Worm (Caenorhabditis elegans) whole organism, midembryonic: ENCODE results near the gene T07E3.3.

Experiments
- T22C8.4 ChIP-seq: fragments of 200-800 bp; sonication (Bioruptor generic); IDR thresholded peaks from 2 replicates; pipeline ENCODE4 v1.3.6; 2022; ENCODE audit warnings: missing genetic modification characterization, missing compliant biosample characterization
- cog-1 ChIP-seq: sonication (generic microtip); optimal IDR thresholded peaks from 2 replicates; lab custom pipeline; 2016; ENCODE audit warnings: missing genetic modification characterization, missing compliant biosample characterization
- klf-2 ChIP-seq: fragments of 200-800 bp; sonication (Bioruptor generic); conservative IDR thresholded peaks from 2 replicates; pipeline ENCODE4 v1.3.6; 2022; ENCODE audit warnings: missing genetic modification reagents, missing genetic modification characterization, missing compliant biosample characterization
- ztf-23 ChIP-seq: fragments of 200-800 bp; sonication (Bioruptor generic); IDR thresholded peaks from 2 replicates; pipeline ENCODE4 v1.3.6; 2022; ENCODE audit warnings: missing genetic modification reagents, missing genetic modification characterization, missing compliant biosample characterization

DNA sequence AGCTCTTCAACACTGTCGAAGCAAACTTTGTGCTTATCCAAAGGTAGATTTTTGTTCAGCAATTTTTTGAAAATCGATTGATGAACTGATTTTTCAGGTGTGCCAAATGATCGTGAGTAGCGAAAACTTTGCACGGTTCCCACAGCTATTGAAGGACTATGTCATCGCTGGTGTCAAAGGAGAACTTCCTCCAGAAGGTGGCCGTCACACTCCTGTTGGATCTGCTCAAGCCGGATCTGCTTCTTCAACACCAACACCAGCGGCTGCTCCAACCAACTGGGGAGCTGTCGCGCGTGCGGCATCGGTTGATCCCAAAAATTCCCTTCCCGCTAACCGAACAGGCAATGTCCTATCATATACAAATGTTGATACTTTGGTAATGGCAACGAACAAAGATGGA, 49.7 kb downstream of the T07E3.3 start:
- no peak for TF ChIP-seq klf-2 (GFP tag; lab: Robert Waterston, UW)
- no peak for TF ChIP-seq T22C8.4 (GFP tag; lab: Robert Waterston, UW)
- no peak for TF ChIP-seq ztf-23 (GFP tag; lab: Robert Waterston, UW)
- no peak for TF ChIP-seq cog-1
